Fruit fly (Drosophila melanogaster): ENCODE data around the gene CG6739.

DNA sequence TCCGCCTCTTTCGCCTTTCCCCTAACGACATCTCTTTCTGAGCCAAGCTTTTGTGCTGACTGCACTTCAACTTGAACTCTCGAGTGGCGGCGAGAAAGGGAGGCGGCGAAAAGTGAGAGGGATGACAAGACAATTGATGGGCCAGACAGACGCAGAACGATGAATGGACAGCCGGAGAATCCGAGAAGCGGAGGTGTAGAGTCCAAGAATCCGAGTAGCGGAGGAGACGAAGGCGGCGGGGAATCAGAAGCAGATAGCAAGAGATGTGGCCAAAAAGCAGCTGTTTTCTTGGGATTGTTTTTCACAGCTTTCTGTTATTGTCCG, 34.7 kb upstream of the CG6739 start:
- TF ChIP-seq ttk (optimal IDR thresholded peaks at IDR 0.05) (no peak), Sin3A (optimal IDR thresholded peaks at IDR 0.05) (no peak), psq (optimal IDR thresholded peaks at IDR 0.05) (no peak), h (optimal IDR thresholded peaks at IDR 0.05) (no peak)

Measured in Kc167 (cell line).